Fruit fly (Drosophila melanogaster) whole organism, prepupa: Measurements from ENCODE around the gene CG18233.

Experiments
- Eip75B ChIP-seq: fragments of 200-800 bp; sonication (Bioruptor generic); optimal IDR thresholded peaks from 3 replicates; lab custom pipeline; 2016; ENCODE audit warnings: missing biosample characterization, missing genetic modification characterization
- pdm3 ChIP-seq: fragments of 200-800 bp; sonication (Bioruptor generic); optimal IDR thresholded peaks from 3 replicates; lab custom pipeline; 2016; ENCODE audit warnings: missing biosample characterization, missing genetic modification characterization
- spab ChIP-seq: fragments of 200-800 bp; sonication (Bioruptor generic); optimal IDR thresholded peaks from 2 replicates; lab custom pipeline; 2017; ENCODE audit warnings: missing biosample characterization, mild to moderate bottlenecking, missing genetic modification characterization, missing genetic modification reagents

dm6 chr3L:18628458-18628857 lies 23.2 kb downstream of the CG18233 start:
- TF ChIP-seq spab (GFP tag; lab: Kevin White, UChicago): no peak
- no peak for TF ChIP-seq Eip75B (GFP tag; lab: Kevin White, UChicago)
- TF ChIP-seq pdm3 (GFP tag; lab: Kevin White, UChicago): no peak
